Worm (Caenorhabditis elegans): ENCODE results near the gene F13H8.8.

- TF ChIP-seq hnd-1 (tag; optimal IDR thresholded peaks at IDR 0.05) (no peak), tbx-37 (GFP tag; conservative IDR thresholded peaks at IDR 0.05) (no peak), tbx-11 (GFP tag; IDR thresholded peaks at IDR 0.05) (no peak), ama-1 (optimal IDR thresholded peaks at IDR 0.05) (no peak), hmg-4 (GFP tag; optimal IDR thresholded peaks at IDR 0.05) (no peak), F13C5.2 (tag; optimal IDR thresholded peaks at IDR 0.05) (no peak), ceh-36 (tag; optimal IDR thresholded peaks at IDR 0.05) (no peak), aly-1 (tag; optimal IDR thresholded peaks at IDR 0.05) (no peak), ceh-13 (GFP tag; optimal IDR thresholded peaks at IDR 0.05) (no peak), flt-1 (GFP tag; IDR thresholded peaks at IDR 0.05) (no peak), pes-1 (GFP tag; IDR thresholded peaks at IDR 0.05) (no peak)
Measured at ce11 chrII:6273916-6274315, 6.0 kb upstream of the F13H8.8 start, which contains the start of gene bpl-1.

Data from whole organism, early embryonic.